Fruit fly (Drosophila melanogaster): ENCODE results near the gene HP4.
A peak's percentile ranks its signal among the peaks of the same experiment; 100 is the strongest.

Gene HP4

DNA sequence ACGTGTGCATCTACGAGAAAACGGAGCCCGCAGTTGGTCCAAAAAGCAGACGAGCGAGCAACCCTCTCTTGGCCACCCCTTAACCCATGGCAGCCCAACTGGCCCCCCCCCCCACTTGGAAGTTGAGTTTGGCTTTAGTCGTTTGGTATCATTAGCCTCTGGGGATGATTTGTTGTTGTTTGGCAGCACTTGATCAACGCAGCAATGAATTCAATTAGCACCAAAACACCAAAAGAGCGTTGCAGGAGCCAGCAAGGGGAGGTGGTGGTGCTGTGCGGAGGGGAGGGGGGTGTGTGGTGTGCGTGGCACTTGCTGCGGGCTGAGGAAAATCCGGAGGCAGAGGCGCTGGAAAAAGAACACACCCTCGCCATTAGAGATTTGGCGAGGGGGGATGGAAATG is 21.0 kb downstream of the HP4 start:
- TF ChIP-seq usp (GFP tag; optimal IDR thresholded peaks at IDR 0.05) (no peak), Jra (GFP tag; optimal IDR thresholded peaks at IDR 0.05) (no peak), OdsH (GFP tag; optimal IDR thresholded peaks at IDR 0.05) (no peak), Myc (optimal IDR thresholded peaks at IDR 0.05) (no peak), N (GFP tag; optimal IDR thresholded peaks at IDR 0.05) (no peak), sage (GFP tag; optimal IDR thresholded peaks at IDR 0.05) (no peak)

DNA sequence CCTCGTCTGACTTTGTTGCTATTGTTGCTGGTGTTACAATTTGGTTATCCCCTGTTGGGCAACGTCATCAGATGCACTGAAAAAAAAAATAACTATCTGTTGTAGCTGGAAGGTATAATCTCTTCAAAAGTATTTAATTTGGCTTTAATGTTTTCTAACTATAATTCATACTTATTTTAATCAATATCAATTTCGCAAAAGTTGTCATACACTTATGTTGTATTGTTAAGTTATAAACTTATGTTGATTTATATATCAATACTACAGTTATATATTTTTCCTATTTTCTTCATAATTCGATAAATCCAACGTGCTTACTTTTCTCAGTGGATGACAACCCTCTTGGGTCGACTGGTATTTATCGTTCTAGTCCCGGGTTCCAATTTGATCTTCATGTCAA is 22.2 kb downstream of the HP4 start:
- TF ChIP-seq psq (GFP tag; optimal IDR thresholded peaks at IDR 0.05) (no peak), Hr83 (GFP tag; optimal IDR thresholded peaks at IDR 0.05; ENCODE audit: poor library complexity, severe bottlenecking) (no peak), rgr (GFP tag; optimal IDR thresholded peaks at IDR 0.05) (no peak), HLH106 (tag; optimal IDR thresholded peaks at IDR 0.05) (no peak), h (GFP tag; optimal IDR thresholded peaks at IDR 0.05) (no peak), ey (GFP tag; optimal IDR thresholded peaks at IDR 0.05) (no peak), Vsx2 (GFP tag; optimal IDR thresholded peaks at IDR 0.05; ENCODE audit: partially characterized antibody) (no peak), lola (GFP tag; optimal IDR thresholded peaks at IDR 0.05) (no peak), N (GFP tag; optimal IDR thresholded peaks at IDR 0.05) (no peak), GATAd (GFP tag; optimal IDR thresholded peaks at IDR 0.05) (no peak), dl (GFP tag; optimal IDR thresholded peaks at IDR 0.05; ENCODE audit: insufficient read depth in 1 of 2, partially characterized antibody in 2 of 2) (no peak), fru (GFP tag; optimal IDR thresholded peaks at IDR 0.05) (no peak)

- TF ChIP-seq Rel (GFP tag; optimal IDR thresholded peaks at IDR 0.05) (no peak), Rel (tag; optimal IDR thresholded peaks at IDR 0.05) (no peak)
Measured at dm6 chr3L:7952978-7953377, 23.0 kb downstream of the HP4 start.

- TF ChIP-seq Hnf4 (GFP tag; optimal IDR thresholded peaks at IDR 0.05), result no peak
- no peak for TF ChIP-seq Jra (GFP tag; optimal IDR thresholded peaks at IDR 0.05)
- TF ChIP-seq Myc (optimal IDR thresholded peaks at IDR 0.05), result no peak
- TF ChIP-seq Sp1 (GFP tag; optimal IDR thresholded peaks at IDR 0.05), result no peak
- TF ChIP-seq tai (GFP tag; optimal IDR thresholded peaks at IDR 0.05), result no peak
- TF ChIP-seq lola (GFP tag; optimal IDR thresholded peaks at IDR 0.05), result no peak
- no peak for TF ChIP-seq Hr78 (GFP tag; optimal IDR thresholded peaks at IDR 0.05)
- TF ChIP-seq HLH106 (tag; optimal IDR thresholded peaks at IDR 0.05), result no peak
- TF ChIP-seq CG9705 (GFP tag; optimal IDR thresholded peaks at IDR 0.05), result no peak
- no peak for TF ChIP-seq OdsH (GFP tag; optimal IDR thresholded peaks at IDR 0.05)
- no peak for TF ChIP-seq Dfd (GFP tag; optimal IDR thresholded peaks at IDR 0.05)
- TF ChIP-seq dsf (GFP tag; optimal IDR thresholded peaks at IDR 0.05; ENCODE audit: borderline replicate concordance), result no peak
- no peak for TF ChIP-seq psq (GFP tag; optimal IDR thresholded peaks at IDR 0.05)
- TF ChIP-seq Dif (GFP tag; optimal IDR thresholded peaks at IDR 0.05; ENCODE audit: partially characterized antibody), result no peak
- TF ChIP-seq N (GFP tag; optimal IDR thresholded peaks at IDR 0.05), result no peak
Measured at dm6 chr3L:7952560-7952959, 23.4 kb downstream of the HP4 start.

- no peak for TF ChIP-seq Abd-B (GFP tag; optimal IDR thresholded peaks at IDR 0.05)
- TF ChIP-seq CG32264 (GFP tag; optimal IDR thresholded peaks at IDR 0.05), result no peak
- no peak for TF ChIP-seq usp (GFP tag; optimal IDR thresholded peaks at IDR 0.05)
- TF ChIP-seq Vsx2 (GFP tag; optimal IDR thresholded peaks at IDR 0.05; ENCODE audit: partially characterized antibody), result peak; percentile 57
- no peak for TF ChIP-seq Dif (GFP tag; optimal IDR thresholded peaks at IDR 0.05; ENCODE audit: partially characterized antibody)
- TF ChIP-seq Mio (GFP tag; optimal IDR thresholded peaks at IDR 0.05), result no peak
- TF ChIP-seq brk (GFP tag; optimal IDR thresholded peaks at IDR 0.05), result no peak
- no peak for TF ChIP-seq foxo (GFP tag; optimal IDR thresholded peaks at IDR 0.05)
- peak; percentile 69 for TF ChIP-seq CrebA (GFP tag; optimal IDR thresholded peaks at IDR 0.05; ENCODE audit: borderline replicate concordance)
- TF ChIP-seq h (GFP tag; optimal IDR thresholded peaks at IDR 0.05), result peak; percentile 52
- no peak for TF ChIP-seq ey (GFP tag; optimal IDR thresholded peaks at IDR 0.05)
- TF ChIP-seq Hnf4 (GFP tag; optimal IDR thresholded peaks at IDR 0.05), result no peak
- no peak for TF ChIP-seq N (GFP tag; optimal IDR thresholded peaks at IDR 0.05)
- TF ChIP-seq lola (GFP tag; optimal IDR thresholded peaks at IDR 0.05), result no peak
- TF ChIP-seq jim (GFP tag; optimal IDR thresholded peaks at IDR 0.05), result no peak
- TF ChIP-seq pan (optimal IDR thresholded peaks at IDR 0.05), result no peak
- TF ChIP-seq OdsH (GFP tag; optimal IDR thresholded peaks at IDR 0.05), result no peak
- peak; percentile 24 for TF ChIP-seq Rel (GFP tag; optimal IDR thresholded peaks at IDR 0.05)
- TF ChIP-seq Rel (tag; optimal IDR thresholded peaks at IDR 0.05), result no peak
- TF ChIP-seq psq (GFP tag; optimal IDR thresholded peaks at IDR 0.05), result no peak
- no peak for TF ChIP-seq dl (GFP tag; optimal IDR thresholded peaks at IDR 0.05; ENCODE audit: insufficient read depth in 1 of 2, partially characterized antibody in 2 of 2)
- peak; percentile 26 for TF ChIP-seq Sp1 (GFP tag; optimal IDR thresholded peaks at IDR 0.05)
Measured at dm6 chr3L:7951841-7952240, 24.1 kb downstream of the HP4 start.

Measured in whole organism, wandering third instar larva.